Worm (Caenorhabditis elegans) whole organism, midembryonic: ENCODE measurements around the gene F10E9.10.

ENCODE experiments used
- cog-1 ChIP-seq: sonication (generic microtip); optimal IDR thresholded peaks from 2 replicates; lab custom pipeline; 2016; ENCODE audit warnings: missing genetic modification characterization, missing compliant biosample characterization
- flt-1 ChIP-seq: fragments of 200-800 bp; sonication (Bioruptor generic); IDR thresholded peaks from 2 replicates; pipeline ENCODE4 v1.3.6; 2022; ENCODE audit warnings: missing genetic modification characterization, missing compliant biosample characterization
- med-1 ChIP-seq: sonication (generic microtip); optimal IDR thresholded peaks from 2 replicates; lab custom pipeline; 2017; ENCODE audit warnings: missing genetic modification characterization, mild to moderate bottlenecking, missing compliant biosample characterization, antibody characterized with exemption, missing genetic modification reagents; ENCODE audit not compliant: insufficient read depth
- tab-1 ChIP-seq: fragments of 200-800 bp; sonication (Bioruptor generic); IDR thresholded peaks from 2 replicates; pipeline ENCODE4 v1.3.6; 2022; ENCODE audit warnings: missing genetic modification characterization, missing compliant biosample characterization
- ztf-23 ChIP-seq: fragments of 200-800 bp; sonication (Bioruptor generic); IDR thresholded peaks from 2 replicates; pipeline ENCODE4 v1.3.6; 2022; ENCODE audit warnings: missing genetic modification reagents, missing genetic modification characterization, missing compliant biosample characterization
- ztf-29 ChIP-seq: fragments of 200-800 bp; sonication (Bioruptor generic); IDR thresholded peaks from 2 replicates; pipeline ENCODE4 v1.3.6; 2022; ENCODE audit warnings: missing genetic modification reagents, missing genetic modification characterization, missing compliant biosample characterization

ce11 chrIII:8321225-8321624 is 1.1 kb upstream of the F10E9.10 start:
- TF ChIP-seq cog-1 (tag; lab: Kevin White, UChicago): no peak
- no peak for TF ChIP-seq ztf-29 (GFP tag; lab: Robert Waterston, UW)
- TF ChIP-seq med-1: no peak
- TF ChIP-seq tab-1 (GFP tag; lab: Robert Waterston, UW): no peak
- TF ChIP-seq ztf-23 (GFP tag; lab: Robert Waterston, UW): no peak
- TF ChIP-seq flt-1: no peak
